Worm (Caenorhabditis elegans) whole organism, early embryonic: ENCODE measurements around the gene zyg-1.

Source experiments
- ama-1 ChIP-seq: fragments of 150-350 bp; optimal IDR thresholded peaks from 2 replicates; lab custom pipeline; 2014
- ceh-13 ChIP-seq: fragments of 200-800 bp; sonication (Bioruptor generic); optimal IDR thresholded peaks from 2 replicates; lab custom pipeline; 2018; ENCODE audit warnings: mild to moderate bottlenecking, missing genetic modification characterization, missing compliant biosample characterization
- ceh-36 ChIP-seq: sonication (generic microtip); optimal IDR thresholded peaks from 2 replicates; lab custom pipeline; 2016; ENCODE audit warnings: missing genetic modification characterization, inconsistent platforms, missing compliant biosample characterization
- ets-7 ChIP-seq: sonication (generic microtip); optimal IDR thresholded peaks from 2 replicates; lab custom pipeline; 2016; ENCODE audit warnings: missing genotype, missing genetic modification characterization, missing compliant biosample characterization
- flt-1 ChIP-seq: fragments of 200-800 bp; sonication (Bioruptor generic); IDR thresholded peaks from 2 replicates; pipeline ENCODE4 v1.3.6; 2022; ENCODE audit warnings: missing genetic modification characterization, missing compliant biosample characterization
- hmbx-1 ChIP-seq: sonication (generic microtip); optimal IDR thresholded peaks from 2 replicates; lab custom pipeline; 2016; ENCODE audit warnings: mild to moderate bottlenecking, missing genetic modification characterization, missing compliant biosample characterization
- hmg-4 ChIP-seq: fragments of 200-800 bp; sonication (Bioruptor generic); optimal IDR thresholded peaks from 2 replicates; lab custom pipeline; 2018; ENCODE audit warnings: mild to moderate bottlenecking, missing genetic modification characterization, missing compliant biosample characterization
- sea-1 ChIP-seq: fragments of 200-800 bp; sonication (Bioruptor generic); conservative IDR thresholded peaks from 2 replicates; pipeline ENCODE4 v1.3.6; 2022; ENCODE audit warnings: missing genetic modification characterization, missing compliant biosample characterization

DNA sequence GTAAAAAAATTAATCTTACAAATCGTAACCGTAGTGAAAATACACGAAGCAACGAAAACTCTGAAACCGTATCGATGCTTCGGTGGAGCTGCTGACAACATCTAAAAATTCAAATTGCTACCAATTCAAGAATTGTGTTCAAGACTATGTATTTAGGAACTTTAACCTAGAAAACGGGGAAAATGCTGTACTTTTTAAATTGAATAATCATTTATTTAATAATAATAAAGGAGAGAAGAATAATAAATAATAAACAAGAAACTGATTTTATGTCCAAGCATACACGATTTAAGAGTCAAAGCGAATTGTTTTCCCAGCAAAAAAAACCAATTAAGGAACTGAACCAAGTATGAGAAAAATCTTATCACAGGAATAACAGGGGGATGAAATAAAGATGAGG is 20.0 kb downstream of the zyg-1 start, which contains the start of gene C25H3.17:
- no peak for TF ChIP-seq sea-1 (GFP tag; lab: Robert Waterston, UW)
- TF ChIP-seq ama-1 (lab: Kevin White, UChicago) = no peak
- no peak for TF ChIP-seq hmg-4 (GFP tag; lab: Kevin White, UChicago)
- TF ChIP-seq flt-1 = no peak
- no peak for TF ChIP-seq ets-7 (tag; lab: Kevin White, UChicago)
- TF ChIP-seq ceh-13 = no peak
- TF ChIP-seq hmbx-1 = no peak
- no peak for TF ChIP-seq ceh-36 (tag; lab: Kevin White, UChicago)
